Worm (Caenorhabditis elegans) whole organism, midembryonic: ENCODE results near the gene F38A1.6.

Experiments
- T22C8.4 ChIP-seq: fragments of 200-800 bp; sonication (Bioruptor generic); IDR thresholded peaks from 2 replicates; pipeline ENCODE4 v1.3.6; 2022; ENCODE audit warnings: missing genetic modification characterization, missing compliant biosample characterization
- cog-1 ChIP-seq: sonication (generic microtip); optimal IDR thresholded peaks from 2 replicates; lab custom pipeline; 2016; ENCODE audit warnings: missing genetic modification characterization, missing compliant biosample characterization
- flt-1 ChIP-seq: fragments of 200-800 bp; sonication (Bioruptor generic); IDR thresholded peaks from 2 replicates; pipeline ENCODE4 v1.3.6; 2022; ENCODE audit warnings: missing genetic modification characterization, missing compliant biosample characterization
- klf-2 ChIP-seq: fragments of 200-800 bp; sonication (Bioruptor generic); conservative IDR thresholded peaks from 2 replicates; pipeline ENCODE4 v1.3.6; 2022; ENCODE audit warnings: missing genetic modification reagents, missing genetic modification characterization, missing compliant biosample characterization
- med-1 ChIP-seq: sonication (generic microtip); optimal IDR thresholded peaks from 2 replicates; lab custom pipeline; 2017; ENCODE audit warnings: missing genetic modification characterization, mild to moderate bottlenecking, missing compliant biosample characterization, antibody characterized with exemption, missing genetic modification reagents; ENCODE audit not compliant: insufficient read depth
- tab-1 ChIP-seq: fragments of 200-800 bp; sonication (Bioruptor generic); IDR thresholded peaks from 2 replicates; pipeline ENCODE4 v1.3.6; 2022; ENCODE audit warnings: missing genetic modification characterization, missing compliant biosample characterization

ce11 chrIV:1275910-1276309 is 24.2 kb downstream of the F38A1.6 start:
- TF ChIP-seq med-1 (no peak), cog-1 (tag; lab: Kevin White, UChicago) (no peak), tab-1 (GFP tag; lab: Robert Waterston, UW) (no peak), flt-1 (GFP tag; lab: Robert Waterston, UW) (no peak), klf-2 (no peak), T22C8.4 (GFP tag; lab: Robert Waterston, UW) (no peak)
